Fruit fly (Drosophila melanogaster): ENCODE results near the gene hng3.
A peak's percentile ranks its signal among the peaks of the same experiment; 100 is the strongest.

The hng3 gene

DNA sequence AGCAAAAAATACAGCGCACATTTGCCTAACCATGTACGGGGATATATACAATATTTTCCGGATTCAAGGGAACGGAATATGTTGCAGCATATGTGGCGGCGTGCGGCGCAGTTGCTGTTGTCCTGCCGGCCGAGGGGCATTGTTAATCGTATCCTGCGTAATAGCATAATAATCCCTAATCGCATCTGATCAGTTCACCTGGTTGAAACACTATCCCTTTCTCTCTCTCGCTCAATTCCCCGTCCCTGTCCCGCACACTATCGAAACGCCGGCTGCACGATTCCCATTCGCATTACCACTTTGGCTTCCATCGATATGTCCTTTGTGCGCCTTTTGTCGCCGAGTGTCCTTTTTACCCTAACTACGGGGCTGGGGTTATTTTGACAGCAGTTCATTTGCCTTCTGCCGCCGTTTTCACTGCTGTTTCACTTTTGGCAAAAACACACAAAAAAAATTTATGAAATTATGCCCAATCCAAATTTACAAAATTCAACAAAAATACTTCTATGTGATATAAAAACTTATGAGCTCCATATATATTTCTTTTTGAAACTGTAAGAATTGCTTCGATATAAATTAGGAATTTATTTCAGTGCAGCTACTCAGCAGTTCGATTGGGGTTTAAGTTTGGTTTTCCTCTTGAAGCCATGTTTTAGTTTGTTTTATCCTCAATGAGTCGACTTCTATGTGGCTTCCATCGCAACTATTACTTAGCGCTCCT lies 9.9 kb downstream of the hng3 start (continued):
- TF ChIP-seq wek (GFP tag; optimal IDR thresholded peaks at IDR 0.05) (no peak), ewg (GFP tag; optimal IDR thresholded peaks at IDR 0.05) (no peak), HmgZ (tag; optimal IDR thresholded peaks at IDR 0.05) (no peak), CG10321 (GFP tag; IDR thresholded peaks at IDR 0.05) (no peak), CG31441 (GFP tag; IDR thresholded peaks at IDR 0.05) (peak; percentile 67), chinmo (GFP tag; IDR thresholded peaks at IDR 0.05; ENCODE audit: partially characterized antibody) (no peak), Vsx1 (GFP tag; optimal IDR thresholded peaks at IDR 0.05) (no peak), mirr (GFP tag; optimal IDR thresholded peaks at IDR 0.05) (no peak), oc (tag; optimal IDR thresholded peaks at IDR 0.05) (peak; percentile 62), Hey (tag; optimal IDR thresholded peaks at IDR 0.05) (no peak), CG12236 (GFP tag; optimal IDR thresholded peaks at IDR 0.05) (peak; percentile 23), CG2889 (GFP tag; IDR thresholded peaks at IDR 0.05) (no peak), ara (GFP tag; IDR thresholded peaks at IDR 0.05) (peak; percentile 42; the same call in 1 of the 2 replicates), NfI (GFP tag; optimal IDR thresholded peaks at IDR 0.05) (no peak), CoRest (tag; optimal IDR thresholded peaks at IDR 0.05) (no peak), peb (GFP tag; IDR thresholded peaks at IDR 0.05) (no peak), ap (GFP tag; IDR thresholded peaks at IDR 0.05) (no peak), CG8944 (GFP tag; optimal IDR thresholded peaks at IDR 0.05) (peak; percentile 38), CG12219 (GFP tag; optimal IDR thresholded peaks at IDR 0.05) (no peak), Pdp1 (GFP tag; optimal IDR thresholded peaks at IDR 0.05) (peak; percentile 10 to 67), CG12299 (tag; optimal IDR thresholded peaks at IDR 0.05) (no peak), stc (GFP tag; IDR thresholded peaks at IDR 0.05) (no peak), CG4707 (GFP tag; optimal IDR thresholded peaks at IDR 0.05) (no peak), CG11398 (GFP tag; optimal IDR thresholded peaks at IDR 0.05) (no peak), CG8290 (GFP tag; optimal IDR thresholded peaks at IDR 0.05) (no peak), CG8290 (tag; optimal IDR thresholded peaks at IDR 0.05) (no peak), yki (optimal IDR thresholded peaks at IDR 0.05) (no peak), ab (GFP tag; optimal IDR thresholded peaks at IDR 0.05) (no peak), bbx (GFP tag; IDR thresholded peaks at IDR 0.05; ENCODE audit: partially characterized antibody) (no peak), Nf-YB (GFP tag; optimal IDR thresholded peaks at IDR 0.05) (no peak), lab (GFP tag; optimal IDR thresholded peaks at IDR 0.05) (no peak), CG11560 (tag; IDR thresholded peaks at IDR 0.05) (no peak), Mad (GFP tag; optimal IDR thresholded peaks at IDR 0.05) (peak; percentile 47), nau (GFP tag; optimal IDR thresholded peaks at IDR 0.05) (no peak), CG16815 (GFP tag; optimal IDR thresholded peaks at IDR 0.05) (peak; percentile 52), tna (GFP tag; IDR thresholded peaks at IDR 0.05; ENCODE audit: partially characterized antibody) (no peak), Dp (GFP tag; optimal IDR thresholded peaks at IDR 0.05) (no peak), Dad (GFP tag; optimal IDR thresholded peaks at IDR 0.05) (no peak), gt (GFP tag; IDR thresholded peaks at IDR 0.05) (no peak), Antp (GFP tag; optimal IDR thresholded peaks at IDR 0.05) (no peak), CG13123 (GFP tag; optimal IDR thresholded peaks at IDR 0.05) (no peak), Ptx1 (GFP tag; IDR thresholded peaks at IDR 0.05) (peak; percentile 60), kah (GFP tag; optimal IDR thresholded peaks at IDR 0.05) (no peak), CG6765 (GFP tag; optimal IDR thresholded peaks at IDR 0.05) (no peak), twi (tag; optimal IDR thresholded peaks at IDR 0.05) (peak; percentile 86), br (optimal IDR thresholded peaks at IDR 0.05) (no peak), CG17359 (tag; optimal IDR thresholded peaks at IDR 0.05) (peak; percentile 25), Doc2 (GFP tag; IDR thresholded peaks at IDR 0.05) (no peak), NC2β (GFP tag; optimal IDR thresholded peaks at IDR 0.05) (no peak), lmd (GFP tag; IDR thresholded peaks at IDR 0.05) (peak; percentile 21; the same call in 1 of the 2 replicates), CG42726 (GFP tag; IDR thresholded peaks at IDR 0.05; ENCODE audit: partially characterized antibody) (no peak)

All from whole organism, embryonic.